Fruit fly (Drosophila melanogaster): ENCODE data around the gene mthl8.

mthl8 gene

dm6 chr3L:37965-38364 lies 15.7 kb downstream of the mthl8 start:
- TF ChIP-seq achi (GFP tag; optimal IDR thresholded peaks at IDR 0.05) (no peak), Hr38 (GFP tag; optimal IDR thresholded peaks at IDR 0.05) (no peak), Eip75B (GFP tag; optimal IDR thresholded peaks at IDR 0.05) (no peak), topi (GFP tag; optimal IDR thresholded peaks at IDR 0.05) (no peak), CG10669 (GFP tag; optimal IDR thresholded peaks at IDR 0.05) (no peak), CG8319 (GFP tag; optimal IDR thresholded peaks at IDR 0.05) (no peak), CG6854 (GFP tag; optimal IDR thresholded peaks at IDR 0.05) (no peak), CG1621 (tag; optimal IDR thresholded peaks at IDR 0.05) (no peak), net (GFP tag; optimal IDR thresholded peaks at IDR 0.05) (no peak), Ets96B (tag; optimal IDR thresholded peaks at IDR 0.05) (no peak), CG11902 (GFP tag; optimal IDR thresholded peaks at IDR 0.05) (no peak), svp (GFP tag) (no peak), CG31627 (GFP tag; optimal IDR thresholded peaks at IDR 0.05) (no peak)

dm6 chr3L:40147-40875 lies 18.1 kb downstream of the mthl8 start:
- TF ChIP-seq Eip78C (GFP tag) = peak; percentile 43
- peak; percentile 52 for TF ChIP-seq fkh (GFP tag; optimal IDR thresholded peaks at IDR 0.05)
- TF ChIP-seq dsx (GFP tag; optimal IDR thresholded peaks at IDR 0.05; ENCODE audit: poor library complexity, severe bottlenecking) = peak; percentile 71
- TF ChIP-seq CG6276 (GFP tag; optimal IDR thresholded peaks at IDR 0.05) = peak; percentile 18
- no peak for TF ChIP-seq fd59A (GFP tag; optimal IDR thresholded peaks at IDR 0.05)
- TF ChIP-seq Sox15 (GFP tag; optimal IDR thresholded peaks at IDR 0.05) = no peak
- TF ChIP-seq CG6808 (GFP tag; optimal IDR thresholded peaks at IDR 0.05) = peak; percentile 1
- peak; percentile 20 to 47 for TF ChIP-seq ss (GFP tag; optimal IDR thresholded peaks at IDR 0.05)

dm6 chr3L:41386-42046 lies 19.3 kb downstream of the mthl8 start:
- TF ChIP-seq Eip78C (GFP tag) (peak; percentile 58), Hr4 (GFP tag; optimal IDR thresholded peaks at IDR 0.05) (no peak), eg (GFP tag; IDR thresholded peaks at IDR 0.05) (no peak), CG6808 (GFP tag; optimal IDR thresholded peaks at IDR 0.05) (peak; percentile 65), pdm3 (GFP tag; optimal IDR thresholded peaks at IDR 0.05) (no peak), topi (GFP tag; optimal IDR thresholded peaks at IDR 0.05) (no peak), CG8632 (GFP tag; optimal IDR thresholded peaks at IDR 0.05) (no peak), Blimp-1 (GFP tag; optimal IDR thresholded peaks at IDR 0.05) (no peak), Eip75B (GFP tag; optimal IDR thresholded peaks at IDR 0.05) (no peak), CG6276 (GFP tag; optimal IDR thresholded peaks at IDR 0.05) (peak; percentile 66), CG6792 (GFP tag; optimal IDR thresholded peaks at IDR 0.05) (no peak), Eip93F (GFP tag; optimal IDR thresholded peaks at IDR 0.05) (no peak), fd85E (GFP tag; optimal IDR thresholded peaks at IDR 0.05) (no peak), svp (GFP tag) (peak; percentile 74), CG16779 (tag; optimal IDR thresholded peaks at IDR 0.05) (no peak), spab (GFP tag; optimal IDR thresholded peaks at IDR 0.05) (no peak), CG31627 (GFP tag; optimal IDR thresholded peaks at IDR 0.05) (no peak), CG1621 (tag; optimal IDR thresholded peaks at IDR 0.05) (no peak), CG10631 (GFP tag; optimal IDR thresholded peaks at IDR 0.05) (no peak), CG11902 (GFP tag; optimal IDR thresholded peaks at IDR 0.05) (no peak), lz (GFP tag; optimal IDR thresholded peaks at IDR 0.05) (no peak), CG8119 (GFP tag; IDR thresholded peaks at IDR 0.05) (no peak), ss (GFP tag; optimal IDR thresholded peaks at IDR 0.05) (peak; percentile 63 to 73), fkh (GFP tag; optimal IDR thresholded peaks at IDR 0.05) (peak; percentile 31), Smox (GFP tag; optimal IDR thresholded peaks at IDR 0.05) (no peak), dsx (GFP tag; optimal IDR thresholded peaks at IDR 0.05; ENCODE audit: poor library complexity, severe bottlenecking) (peak; percentile 21)

Data from whole organism, prepupa.